Fruit fly (Drosophila melanogaster) Kc167 (cell line): Measurements from ENCODE around the gene GstD9.

ENCODE experiments used
- Myc ChIP-seq: fragments of >200 bp; optimal IDR thresholded peaks from 2 replicates; lab custom pipeline; 2017; ENCODE audit warnings: missing external identifiers
- Sin3A ChIP-seq: fragments of >200 bp; optimal IDR thresholded peaks from 2 replicates; lab custom pipeline; 2018; ENCODE audit warnings: missing external identifiers
- h ChIP-seq: fragments of >200 bp; optimal IDR thresholded peaks from 3 replicates; lab custom pipeline; 2018; ENCODE audit warnings: missing external identifiers
- insv ChIP-seq: fragments of >200 bp; optimal IDR thresholded peaks from 3 replicates; lab custom pipeline; 2018; ENCODE audit warnings: missing external identifiers
- psq ChIP-seq: fragments of >200 bp; optimal IDR thresholded peaks from 2 replicates; lab custom pipeline; 2017; ENCODE audit warnings: missing external identifiers
- ttk ChIP-seq: sonication (Bioruptor generic); optimal IDR thresholded peaks from 2 replicates; lab custom pipeline; 2017; ENCODE audit warnings: missing external identifiers

Gene GstD9

dm6 chr3R:12395880-12396279, 28.5 kb upstream of the GstD9 start, which contains the start of the genes CG10096 and CG10097:
Gene CG10096 (minus strand): TSS chr3R:12395980.
Gene CG10097 (minus strand): TSS chr3R:12395980.
- TF ChIP-seq ttk (lab: Kevin White, UChicago): no peak
- no peak for TF ChIP-seq Myc (lab: Kevin White, UChicago)
- no peak for TF ChIP-seq insv (lab: Kevin White, UChicago)
- no peak for TF ChIP-seq h (lab: Kevin White, UChicago)
- no peak for TF ChIP-seq psq (lab: Kevin White, UChicago)
- no peak for TF ChIP-seq Sin3A (lab: Kevin White, UChicago)

DNA sequence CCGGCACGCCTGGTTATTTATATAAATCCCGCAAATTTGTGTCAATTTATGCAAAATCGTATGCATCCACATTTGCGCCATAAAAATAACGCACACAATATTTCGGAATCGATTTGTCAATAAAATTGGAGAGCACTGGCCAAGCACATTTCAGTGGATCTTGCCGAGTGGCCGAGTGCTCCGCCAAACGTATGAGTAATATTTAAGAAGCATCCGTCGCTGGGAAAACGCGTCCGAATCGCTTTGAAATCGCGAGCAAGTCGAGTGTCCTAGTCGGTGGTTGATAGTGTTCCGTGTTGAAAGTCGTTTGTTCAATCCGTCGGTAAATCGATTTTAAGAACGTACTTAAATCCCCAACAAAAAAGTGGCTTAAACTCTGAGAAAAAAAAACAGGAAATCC, 19.6 kb upstream of the GstD9 start, which contains the start of gene CG33098:
Gene CG33098, plus strand, starts transcription at position 224 of the 400 bp plus-strand sequence.
- TF ChIP-seq psq (lab: Kevin White, UChicago) (no peak), Sin3A (lab: Kevin White, UChicago) (no peak), h (lab: Kevin White, UChicago) (no peak), ttk (lab: Kevin White, UChicago) (no peak), insv (lab: Kevin White, UChicago) (no peak), Myc (lab: Kevin White, UChicago) (no peak)

- TF ChIP-seq ttk (lab: Kevin White, UChicago) (no peak), insv (lab: Kevin White, UChicago) (no peak), Myc (lab: Kevin White, UChicago) (no peak), Sin3A (lab: Kevin White, UChicago) (no peak), h (lab: Kevin White, UChicago) (no peak), psq (lab: Kevin White, UChicago) (no peak)
Observed at dm6 chr3R:12385949-12386348, 18.6 kb upstream of the GstD9 start, which contains the start of gene Sol1. Gene Sol1 (plus strand): TSS chr3R:12386249.

dm6 chr3R:12384274-12384673, 16.9 kb upstream of the GstD9 start:
- no peak for TF ChIP-seq h (lab: Kevin White, UChicago)
- no peak for TF ChIP-seq Sin3A (lab: Kevin White, UChicago)
- no peak for TF ChIP-seq Myc (lab: Kevin White, UChicago)
- TF ChIP-seq ttk (lab: Kevin White, UChicago): no peak
- no peak for TF ChIP-seq insv (lab: Kevin White, UChicago)
- TF ChIP-seq psq (lab: Kevin White, UChicago): no peak

- TF ChIP-seq Sin3A (lab: Kevin White, UChicago) (no peak), ttk (lab: Kevin White, UChicago) (no peak), Myc (lab: Kevin White, UChicago) (no peak), h (lab: Kevin White, UChicago) (no peak), psq (lab: Kevin White, UChicago) (no peak), insv (lab: Kevin White, UChicago) (no peak)
Observed at dm6 chr3R:12383784-12384183, 16.4 kb upstream of the GstD9 start.

dm6 chr3R:12383036-12383435, 15.7 kb upstream of the GstD9 start, which contains the start of gene GstD11:
Gene GstD11 (plus strand): TSS chr3R:12383336.
- no peak for TF ChIP-seq ttk (lab: Kevin White, UChicago)
- TF ChIP-seq psq (lab: Kevin White, UChicago): no peak
- TF ChIP-seq h (lab: Kevin White, UChicago): no peak
- no peak for TF ChIP-seq insv (lab: Kevin White, UChicago)
- TF ChIP-seq Sin3A (lab: Kevin White, UChicago): no peak
- no peak for TF ChIP-seq Myc (lab: Kevin White, UChicago)

dm6 chr3R:12382563-12382962, 15.2 kb upstream of the GstD9 start, which contains the start of gene CG10035:
Gene CG10035 (minus strand): TSS chr3R:12382691.
- TF ChIP-seq ttk (lab: Kevin White, UChicago) (no peak), Sin3A (lab: Kevin White, UChicago) (no peak), h (lab: Kevin White, UChicago) (no peak), psq (lab: Kevin White, UChicago) (no peak), insv (lab: Kevin White, UChicago) (no peak), Myc (lab: Kevin White, UChicago) (no peak)

DNA sequence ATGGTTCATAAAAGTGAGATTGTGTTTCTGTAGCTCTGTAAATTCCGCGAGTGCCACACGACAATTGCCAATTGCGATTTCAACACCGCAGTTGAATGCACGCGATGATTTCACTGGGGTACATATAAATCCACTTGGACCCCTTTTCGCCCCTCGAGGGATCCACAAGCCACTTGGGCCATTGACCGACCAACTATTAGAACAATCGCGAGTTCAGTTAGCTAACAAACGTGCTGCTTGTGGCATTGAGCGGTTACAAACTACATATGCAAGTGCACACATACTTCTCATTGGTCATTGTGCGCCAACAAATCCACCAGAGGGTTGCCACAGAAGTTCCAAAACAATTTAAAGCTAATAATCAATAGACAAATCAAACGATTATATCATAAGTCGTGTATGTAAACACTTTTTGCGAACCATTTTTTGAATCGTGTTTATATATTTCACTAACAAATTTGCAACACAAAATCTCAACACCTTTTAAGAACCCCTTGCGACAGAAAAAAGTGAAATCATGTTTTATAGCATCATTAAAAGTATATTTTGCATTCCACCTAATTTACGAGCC, 13.9 kb upstream of the GstD9 start:
- no peak for TF ChIP-seq h (lab: Kevin White, UChicago)
- TF ChIP-seq Myc (lab: Kevin White, UChicago): no peak
- no peak for TF ChIP-seq ttk (lab: Kevin White, UChicago)
- no peak for TF ChIP-seq Sin3A (lab: Kevin White, UChicago)
- no peak for TF ChIP-seq insv (lab: Kevin White, UChicago)

- no peak for TF ChIP-seq Myc (lab: Kevin White, UChicago)
- TF ChIP-seq insv (lab: Kevin White, UChicago): no peak
- no peak for TF ChIP-seq ttk (lab: Kevin White, UChicago)
- TF ChIP-seq psq (lab: Kevin White, UChicago): no peak
- TF ChIP-seq h (lab: Kevin White, UChicago): no peak
- TF ChIP-seq Sin3A (lab: Kevin White, UChicago): no peak
Observed at dm6 chr3R:12379708-12380107, 12.3 kb upstream of the GstD9 start, which contains the start of gene GstD8. Gene GstD8 (plus strand): TSS chr3R:12380008.

DNA sequence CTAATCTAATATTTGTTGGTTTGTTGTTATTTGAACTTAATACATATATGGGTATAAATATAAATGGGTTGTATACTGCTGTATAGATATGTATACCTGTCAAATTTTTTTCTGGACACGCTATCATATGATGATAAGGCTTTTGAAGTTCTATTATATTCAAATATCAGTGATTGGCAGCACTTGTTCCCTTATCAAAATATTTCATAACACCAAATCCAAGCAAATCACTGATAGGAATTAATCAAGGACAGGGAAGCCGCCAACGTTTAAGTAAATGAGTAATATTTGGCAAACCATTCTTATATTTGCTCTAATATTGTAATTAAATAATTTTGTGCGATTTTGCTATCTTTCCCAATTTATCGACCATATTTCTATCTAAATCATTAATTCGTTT, 11.9 kb upstream of the GstD9 start:
- TF ChIP-seq Sin3A (lab: Kevin White, UChicago) (no peak), Myc (lab: Kevin White, UChicago) (no peak), h (lab: Kevin White, UChicago) (no peak), insv (lab: Kevin White, UChicago) (no peak), psq (lab: Kevin White, UChicago) (no peak), ttk (lab: Kevin White, UChicago) (no peak)

- TF ChIP-seq psq (lab: Kevin White, UChicago) (no peak), h (lab: Kevin White, UChicago) (no peak), ttk (lab: Kevin White, UChicago) (no peak), Sin3A (lab: Kevin White, UChicago) (no peak), insv (lab: Kevin White, UChicago) (no peak), Myc (lab: Kevin White, UChicago) (no peak)
Observed at dm6 chr3R:12378200-12378599, 10.8 kb upstream of the GstD9 start, which contains the start of gene GstD7. Gene GstD7 (plus strand): TSS chr3R:12378500.
